Worm (Caenorhabditis elegans): ENCODE data around the gene rin-1.

Gene rin-1

DNA sequence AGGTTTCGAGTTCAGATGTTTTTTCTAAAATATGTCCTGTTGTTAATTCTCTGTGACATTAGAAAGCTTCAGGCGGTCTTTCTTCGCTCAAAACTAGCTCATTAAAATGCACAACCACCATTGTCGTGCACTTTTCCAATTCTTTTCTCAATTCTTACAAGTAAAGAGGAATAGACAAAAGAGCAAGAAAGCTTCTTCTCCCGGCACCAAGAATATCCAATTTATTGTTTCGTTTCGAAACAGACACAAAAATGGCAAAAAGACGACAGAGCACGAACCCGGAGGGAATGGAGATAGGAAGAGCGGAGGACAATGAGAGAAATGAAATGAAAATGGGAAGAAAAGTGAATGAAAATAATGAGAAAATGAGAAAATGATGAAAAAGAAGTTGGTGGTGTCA lies 37.2 kb upstream of the rin-1 start:
- TF ChIP-seq mdl-1 (tag; optimal IDR thresholded peaks at IDR 0.05) = no peak

DNA sequence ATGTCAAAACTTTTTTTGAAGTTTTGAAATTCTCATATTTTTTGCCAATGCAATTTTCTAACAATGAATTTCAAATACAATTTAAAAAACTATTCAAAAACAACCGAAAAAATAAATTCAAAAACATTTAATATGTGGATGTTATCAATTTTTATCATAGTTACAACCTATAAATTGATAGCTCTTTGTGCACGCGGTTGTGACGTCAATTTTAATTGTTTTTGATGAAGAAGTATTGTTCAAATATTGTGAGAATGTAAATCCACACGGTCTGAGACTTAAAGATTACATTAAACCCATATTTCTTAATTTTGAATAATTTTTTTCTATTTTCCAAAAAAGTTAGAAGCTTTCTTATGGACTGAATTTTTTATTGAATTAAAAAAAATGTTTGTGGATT lies 36.6 kb upstream of the rin-1 start:
- TF ChIP-seq ztf-11 (tag; optimal IDR thresholded peaks at IDR 0.05) (no peak), pqm-1 (tag; optimal IDR thresholded peaks at IDR 0.05) (peak; percentile 7), fkh-2 (tag; optimal IDR thresholded peaks at IDR 0.05) (no peak), nhr-67 (tag; optimal IDR thresholded peaks at IDR 0.05) (no peak), mdl-1 (tag; optimal IDR thresholded peaks at IDR 0.05) (no peak), daf-12 (tag; optimal IDR thresholded peaks at IDR 0.05) (no peak), nhr-28 (tag; optimal IDR thresholded peaks at IDR 0.05) (no peak), ceh-28 (tag; optimal IDR thresholded peaks at IDR 0.05) (no peak), elt-2 (tag; optimal IDR thresholded peaks at IDR 0.05) (peak; percentile 34)

- TF ChIP-seq tbx-2 (tag; optimal IDR thresholded peaks at IDR 0.05) (peak; percentile 2), lin-15B (tag; optimal IDR thresholded peaks at IDR 0.05) (peak; percentile 16), ceh-16 (tag; optimal IDR thresholded peaks at IDR 0.05) (no peak), nfya-1 (tag; optimal IDR thresholded peaks at IDR 0.05; ENCODE audit: insufficient read depth) (peak; percentile 55), lin-39 (tag; optimal IDR thresholded peaks at IDR 0.05) (peak; percentile 84), pqm-1 (tag; optimal IDR thresholded peaks at IDR 0.05) (no peak), nhr-237 (tag; optimal IDR thresholded peaks at IDR 0.05) (no peak), hmg-11 (tag; optimal IDR thresholded peaks at IDR 0.05) (peak; percentile 60)
Measured at ce11 chrV:14851206-14851605, 35.8 kb upstream of the rin-1 start.

DNA sequence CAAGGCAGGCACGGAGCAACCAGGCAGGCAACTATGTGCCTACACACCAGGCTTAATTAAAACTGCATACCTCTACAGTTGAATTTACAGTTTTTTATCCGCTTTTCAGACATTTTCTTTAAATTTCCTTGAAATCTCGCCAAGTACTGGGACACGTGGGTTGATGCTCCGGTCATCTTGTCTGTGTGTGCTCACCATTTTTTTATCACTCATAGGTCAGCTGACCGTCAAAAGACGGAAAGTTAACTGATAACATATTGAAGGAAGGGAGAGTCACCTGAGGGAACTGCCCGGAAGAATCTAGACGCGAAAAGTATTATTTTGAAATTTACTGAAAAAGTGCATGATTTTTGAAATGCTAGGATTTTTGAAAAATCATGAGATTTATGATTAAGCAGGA lies 35.1 kb upstream of the rin-1 start:
- TF ChIP-seq nfya-1 (tag; optimal IDR thresholded peaks at IDR 0.05; ENCODE audit: insufficient read depth) = no peak
- TF ChIP-seq elt-2 (tag; optimal IDR thresholded peaks at IDR 0.05) = peak; percentile 87
- TF ChIP-seq nhr-43 (tag; optimal IDR thresholded peaks at IDR 0.05; ENCODE audit: poor library complexity, severe bottlenecking) = no peak
- TF ChIP-seq ceh-28 (tag; optimal IDR thresholded peaks at IDR 0.05) = no peak
- TF ChIP-seq pha-4 (tag; optimal IDR thresholded peaks at IDR 0.05) = peak; percentile 41
- peak; percentile 68 for TF ChIP-seq ama-1 (optimal IDR thresholded peaks at IDR 0.05)
- TF ChIP-seq nhr-77 (tag; optimal IDR thresholded peaks at IDR 0.05) = no peak
- peak; percentile 82 for TF ChIP-seq pqm-1 (tag; optimal IDR thresholded peaks at IDR 0.05)
- no peak for TF ChIP-seq hmg-11 (tag; optimal IDR thresholded peaks at IDR 0.05)
- TF ChIP-seq ztf-4 (tag; optimal IDR thresholded peaks at IDR 0.05) = no peak

DNA sequence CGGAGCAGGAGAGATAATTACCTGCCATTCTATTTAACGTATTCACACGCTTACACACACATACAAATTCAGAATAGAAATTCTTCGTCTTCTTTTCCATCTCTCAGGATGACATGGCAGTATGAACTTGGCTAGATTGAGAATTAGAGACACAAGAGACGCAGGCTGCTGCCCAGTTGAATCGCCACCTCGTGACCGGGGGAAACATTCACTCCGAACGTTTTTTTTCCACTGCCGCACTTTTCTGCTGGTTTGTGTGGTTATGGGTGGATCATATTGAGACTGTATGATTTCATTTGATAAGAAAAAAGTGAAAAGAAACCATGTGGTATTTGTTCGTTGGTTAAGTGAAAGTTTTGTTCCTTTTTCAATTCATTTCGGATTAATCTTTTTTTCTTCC lies 34.2 kb upstream of the rin-1 start:
- TF ChIP-seq lin-15B (tag; optimal IDR thresholded peaks at IDR 0.05) (peak; percentile 5), nhr-25 (tag; optimal IDR thresholded peaks at IDR 0.05) (peak; percentile 70), lin-39 (tag; optimal IDR thresholded peaks at IDR 0.05) (peak; percentile 54), ztf-11 (tag; optimal IDR thresholded peaks at IDR 0.05) (no peak), mdl-1 (tag; optimal IDR thresholded peaks at IDR 0.05) (peak; percentile 43), R02D3.7 (tag; optimal IDR thresholded peaks at IDR 0.05) (no peak), ceh-82 (tag; optimal IDR thresholded peaks at IDR 0.05) (no peak), skn-1 (tag; optimal IDR thresholded peaks at IDR 0.05) (no peak), unc-39 (tag; optimal IDR thresholded peaks at IDR 0.05) (no peak), nhr-67 (tag; optimal IDR thresholded peaks at IDR 0.05) (no peak), unc-62 (GFP tag; optimal IDR thresholded peaks at IDR 0.05) (no peak), elt-3 (tag; optimal IDR thresholded peaks at IDR 0.05) (peak in 2 of 3 experiments; percentile 67 to 83), hmg-11 (tag; optimal IDR thresholded peaks at IDR 0.05) (peak; percentile 54), zag-1 (tag; optimal IDR thresholded peaks at IDR 0.05) (no peak), nfya-1 (tag; optimal IDR thresholded peaks at IDR 0.05; ENCODE audit: insufficient read depth) (peak; percentile 59), nhr-43 (tag; optimal IDR thresholded peaks at IDR 0.05; ENCODE audit: poor library complexity, severe bottlenecking) (peak; percentile 88), ama-1 (optimal IDR thresholded peaks at IDR 0.05) (peak; percentile 53), ceh-28 (tag; optimal IDR thresholded peaks at IDR 0.05) (no peak), fkh-2 (tag; optimal IDR thresholded peaks at IDR 0.05) (no peak), egl-5 (tag; optimal IDR thresholded peaks at IDR 0.05) (no peak), elt-2 (tag; optimal IDR thresholded peaks at IDR 0.05) (peak; percentile 78), sea-2 (GFP tag; optimal IDR thresholded peaks at IDR 0.05) (no peak), ceh-16 (tag; optimal IDR thresholded peaks at IDR 0.05) (no peak), ZK546.5 (tag; optimal IDR thresholded peaks at IDR 0.05) (no peak), nhr-11 (tag; optimal IDR thresholded peaks at IDR 0.05) (no peak), pqm-1 (tag; optimal IDR thresholded peaks at IDR 0.05) (peak; percentile 63), nhr-76 (tag; optimal IDR thresholded peaks at IDR 0.05) (no peak), daf-12 (tag; optimal IDR thresholded peaks at IDR 0.05) (no peak), fos-1 (tag; optimal IDR thresholded peaks at IDR 0.05) (no peak), mml-1 (tag; optimal IDR thresholded peaks at IDR 0.05) (no peak), pha-4 (tag; optimal IDR thresholded peaks at IDR 0.05) (peak; percentile 81), nhr-237 (tag; optimal IDR thresholded peaks at IDR 0.05) (no peak), jun-1 (tag; optimal IDR thresholded peaks at IDR 0.05) (peak; percentile 25), egl-27 (tag; optimal IDR thresholded peaks at IDR 0.05) (no peak), nhr-23 (tag; optimal IDR thresholded peaks at IDR 0.05) (peak; percentile 85), nhr-12 (tag; optimal IDR thresholded peaks at IDR 0.05) (no peak), eor-1 (tag; optimal IDR thresholded peaks at IDR 0.05) (no peak), fkh-10 (GFP tag; optimal IDR thresholded peaks at IDR 0.05) (no peak), ceh-9 (tag; optimal IDR thresholded peaks at IDR 0.05) (no peak), ztf-4 (tag; optimal IDR thresholded peaks at IDR 0.05) (no peak)

Data from whole organism, L3 larva.